Worm (Caenorhabditis elegans) whole organism, young adult: ENCODE data around the gene F45E1.2.

Experiments
- D2030.7 ChIP-seq: fragments of 200-800 bp; sonication (Bioruptor generic); IDR thresholded peaks from 2 replicates; pipeline ENCODE4 v1.3.6; 2022; ENCODE audit warnings: missing genetic modification reagents, missing genetic modification characterization, missing compliant biosample characterization
- F37B4.10 ChIP-seq: fragments of 200-800 bp; sonication (Bioruptor generic); IDR thresholded peaks from 2 replicates; pipeline ENCODE4 v1.3.6; 2022; ENCODE audit warnings: missing genetic modification characterization, missing compliant biosample characterization
- aptf-3 ChIP-seq: fragments of 200-800 bp; sonication (Bioruptor generic); IDR thresholded peaks from 2 replicates; pipeline ENCODE4 v1.3.6; 2022; ENCODE audit warnings: missing genetic modification characterization, missing compliant biosample characterization
- ceh-58 ChIP-seq: fragments of 200-800 bp; sonication (Bioruptor generic); IDR thresholded peaks from 2 replicates; pipeline ENCODE4 v1.3.6; 2022; ENCODE audit warnings: missing genetic modification characterization, missing compliant biosample characterization
- chd-7 ChIP-seq: sonication (generic microtip); optimal IDR thresholded peaks from 2 replicates; lab custom pipeline; 2016; ENCODE audit warnings: mild to moderate bottlenecking, missing genetic modification characterization, moderate library complexity, missing compliant biosample characterization
- dpl-1 ChIP-seq: fragments of 150-350 bp; optimal IDR thresholded peaks from 2 replicates; lab custom pipeline; 2014; ENCODE audit warnings: missing biosample characterization, missing genetic modification reagents, missing genetic modification characterization
- efl-1 ChIP-seq: fragments of 150-350 bp; optimal IDR thresholded peaks from 2 replicates; lab custom pipeline; 2014; ENCODE audit warnings: missing biosample characterization, missing genetic modification reagents, missing genetic modification characterization
- ekl-4 ChIP-seq: fragments of 200-800 bp; sonication (Bioruptor generic); IDR thresholded peaks from 2 replicates; pipeline ENCODE4 v1.3.6; 2022; ENCODE audit warnings: missing genetic modification reagents, missing genetic modification characterization, missing compliant biosample characterization
- pbrm-1 ChIP-seq: fragments of 200-800 bp; sonication (Bioruptor generic); IDR thresholded peaks from 2 replicates; pipeline ENCODE4 v1.3.6; 2022; ENCODE audit warnings: missing genetic modification reagents, missing genetic modification characterization, missing compliant biosample characterization
- pha-4 ChIP-seq: fragments of 150-350 bp; sonication (generic microtip); optimal IDR thresholded peaks from 2 replicates; lab custom pipeline; 2014; ENCODE audit warnings: missing biosample characterization, missing genetic modification reagents, missing genetic modification characterization
- repo-1 ChIP-seq: sonication (generic microtip); optimal IDR thresholded peaks from 2 replicates; lab custom pipeline; 2017; ENCODE audit warnings: mild to moderate bottlenecking, missing genetic modification characterization, missing compliant biosample characterization
- snpc-1.1 ChIP-seq: sonication (generic microtip); optimal IDR thresholded peaks from 2 replicates; lab custom pipeline; 2017; ENCODE audit warnings: missing genetic modification characterization, mild to moderate bottlenecking, missing compliant biosample characterization, antibody characterized with exemption, moderate library complexity, missing genotype, missing genetic modification reagents; ENCODE audit not compliant: insufficient read depth
- snpc-4 ChIP-seq, 5 experiments: fragments of 150-350 bp in 1 of 5; sonication (generic microtip) in 4 of 5; optimal IDR thresholded peaks; 2 replicates each; lab custom pipeline; 2014 to 2018; ENCODE audit warnings: missing genetic modification characterization in 5 of 5, missing biosample characterization in 3 of 5, antibody characterized with exemption in 2 of 5, mild to moderate bottlenecking in 2 of 5, missing compliant biosample characterization in 2 of 5, missing genotype in 2 of 5, moderate library complexity in 2 of 5, missing genetic modification reagents in 1 of 5
- unc-62 ChIP-seq: fragments of 150-350 bp; optimal IDR thresholded peaks from 2 replicates; lab custom pipeline; 2014; ENCODE audit warnings: missing biosample characterization, missing genetic modification reagents, missing genetic modification characterization

DNA sequence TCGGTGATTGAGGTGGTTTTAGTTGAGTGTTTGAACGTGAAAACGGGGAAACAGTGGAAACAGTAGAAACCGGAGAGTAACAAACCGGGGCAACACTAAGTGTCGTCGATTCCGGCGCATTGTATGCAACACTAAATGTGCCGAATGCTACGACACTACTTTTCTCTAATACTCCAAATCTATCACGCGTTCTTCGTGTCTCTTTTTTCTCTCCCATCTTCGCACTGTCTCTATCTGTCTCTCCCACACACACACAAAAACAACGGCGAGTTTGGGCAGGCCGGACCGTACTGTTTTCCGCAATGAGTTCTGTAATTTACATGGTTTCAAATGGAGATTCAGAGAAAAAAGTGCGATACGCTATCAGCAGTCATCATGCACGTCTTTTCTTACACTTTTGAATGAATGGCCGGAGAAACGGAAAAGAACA, 41.5 kb upstream of the F45E1.2 start:
- TF ChIP-seq pha-4 (tag; lab: Kevin White, UChicago): no peak
- no peak for TF ChIP-seq ekl-4
- no peak for TF ChIP-seq pbrm-1 (GFP tag; lab: Robert Waterston, UW)
- TF ChIP-seq F37B4.10 (GFP tag; lab: Robert Waterston, UW): no peak
- no peak for TF ChIP-seq unc-62 (GFP tag; lab: Kevin White, UChicago)
- no peak for TF ChIP-seq snpc-4 (GFP tag; optimal IDR thresholded peaks at IDR 0.05; lab: Kevin White, UChicago)
- TF ChIP-seq snpc-4 (tag; optimal IDR thresholded peaks at IDR 0.05; lab: Kevin White, UChicago): peak in 1 of 4 experiments; percentile 33
- TF ChIP-seq dpl-1 (GFP tag; lab: Kevin White, UChicago): no peak
- TF ChIP-seq ceh-58 (GFP tag; lab: Robert Waterston, UW): no peak
- no peak for TF ChIP-seq repo-1
- TF ChIP-seq D2030.7 (GFP tag; lab: Robert Waterston, UW): no peak
- no peak for TF ChIP-seq efl-1 (GFP tag; lab: Kevin White, UChicago)
- TF ChIP-seq snpc-1.1 (tag; lab: Kevin White, UChicago): no peak
- peak; percentile 34 for TF ChIP-seq chd-7
- no peak for TF ChIP-seq aptf-3 (GFP tag; lab: Robert Waterston, UW)
